Worm (Caenorhabditis elegans): ENCODE results near the gene dnj-13.

DNA sequence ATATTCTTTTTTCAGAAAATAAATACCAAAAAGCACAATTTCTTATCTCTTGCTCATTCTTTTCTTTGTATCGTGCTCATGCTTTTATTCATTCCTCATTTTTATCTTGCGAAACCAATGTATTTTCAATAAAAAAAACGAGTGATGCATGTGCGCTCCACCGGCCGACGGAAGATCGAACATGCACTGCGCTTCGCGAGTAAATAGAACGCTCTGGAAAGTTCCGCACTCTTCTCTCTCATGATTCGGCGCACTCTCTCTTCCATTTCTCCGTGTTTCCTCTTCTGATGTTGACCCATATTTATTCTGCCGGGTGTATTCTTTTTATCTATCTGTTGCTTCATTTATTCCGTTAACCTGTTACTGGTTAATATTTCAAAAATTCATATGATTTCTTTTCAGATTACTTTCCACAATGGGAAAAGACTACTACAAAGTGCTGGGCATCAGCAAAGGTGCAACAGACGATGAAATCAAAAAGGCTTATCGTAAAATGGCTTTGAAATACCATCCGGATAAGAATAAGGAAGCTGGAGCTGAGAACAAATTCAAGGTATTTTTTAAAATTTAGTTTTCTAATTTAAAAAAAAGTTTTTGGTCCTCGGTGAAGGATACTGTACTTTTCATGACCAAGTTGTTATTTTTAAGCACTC lies at the start of gene dnj-13:
- peak; percentile 0 for TF ChIP-seq ama-1 (optimal IDR thresholded peaks at IDR 0.05)
- TF ChIP-seq dpl-1 (GFP tag; optimal IDR thresholded peaks at IDR 0.05), result peak; percentile 74 to 81 (median 79)
- TF ChIP-seq alr-1 (tag; optimal IDR thresholded peaks at IDR 0.05; ENCODE audit: borderline replicate concordance), result no peak
- TF ChIP-seq fkh-10 (GFP tag; optimal IDR thresholded peaks at IDR 0.05), result peak; percentile 77
- TF ChIP-seq tbx-2 (tag; optimal IDR thresholded peaks at IDR 0.05), result peak; percentile 95
- TF ChIP-seq nhr-85 (tag), result peak; percentile 98
- TF ChIP-seq aly-2 (tag; optimal IDR thresholded peaks at IDR 0.05), result peak; percentile 74
- TF ChIP-seq swsn-7 (tag; optimal IDR thresholded peaks at IDR 0.05), result peak; percentile 99
- TF ChIP-seq blmp-1 (tag; optimal IDR thresholded peaks at IDR 0.05), result peak; percentile 87
- no peak for TF ChIP-seq ces-1 (GFP tag; optimal IDR thresholded peaks at IDR 0.05)
- TF ChIP-seq ztf-11 (tag; optimal IDR thresholded peaks at IDR 0.05), result peak in 1 of 2 experiments; percentile 88
- TF ChIP-seq nhr-237 (tag; optimal IDR thresholded peaks at IDR 0.05), result peak; percentile 92
- TF ChIP-seq nhr-47 (tag; optimal IDR thresholded peaks at IDR 0.05), result peak; percentile 98
- no peak for TF ChIP-seq unc-62 (GFP tag; optimal IDR thresholded peaks at IDR 0.05)

Measured in whole organism, L1 larva.